Worm (Caenorhabditis elegans): Measurements from ENCODE around the gene fbxa-111.

Gene fbxa-111

DNA sequence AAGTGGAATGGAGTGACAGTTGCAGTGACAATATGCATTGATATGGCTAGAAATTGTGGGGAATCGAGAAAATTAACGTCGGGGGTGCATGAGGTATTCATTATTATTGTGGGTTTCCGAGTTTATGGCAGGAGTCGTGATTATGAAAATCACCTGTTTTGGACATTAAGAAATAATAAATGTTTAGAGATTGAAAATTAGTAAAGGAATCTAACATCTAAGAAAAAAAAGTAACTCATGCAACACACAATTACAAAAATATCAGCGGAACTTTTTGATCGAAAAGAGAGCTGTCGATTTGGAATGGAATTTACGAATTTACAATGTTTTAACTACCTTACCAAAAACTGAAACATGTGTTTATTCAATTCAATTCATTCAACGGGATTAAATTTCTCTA is 5.3 kb upstream of the fbxa-111 start, which contains the start of gene srh-206:
Gene srh-206 (minus strand): TSS at position 101 of the 400 bp plus-strand sequence.
- no peak for TF ChIP-seq nhr-11 (tag; optimal IDR thresholded peaks at IDR 0.05)
- TF ChIP-seq snpc-1.2 (GFP tag; IDR thresholded peaks at IDR 0.05) = no peak
- no peak for TF ChIP-seq mdl-1 (tag; optimal IDR thresholded peaks at IDR 0.05)
- no peak for TF ChIP-seq R02D3.7 (tag; optimal IDR thresholded peaks at IDR 0.05)
- no peak for TF ChIP-seq arid-1 (GFP tag; conservative IDR thresholded peaks at IDR 0.05)
- no peak for TF ChIP-seq set-16 (GFP tag; IDR thresholded peaks at IDR 0.05)
- TF ChIP-seq gei-8 (GFP tag; optimal IDR thresholded peaks at IDR 0.05) = no peak
- TF ChIP-seq skn-1 (tag; optimal IDR thresholded peaks at IDR 0.05) = no peak
- TF ChIP-seq unc-130 (GFP tag; optimal IDR thresholded peaks at IDR 0.05) = no peak
- no peak for TF ChIP-seq nhr-28 (tag; optimal IDR thresholded peaks at IDR 0.05)
- no peak for TF ChIP-seq nhr-41 (GFP tag; IDR thresholded peaks at IDR 0.05)
- TF ChIP-seq ztf-11 (tag; optimal IDR thresholded peaks at IDR 0.05) = no peak
- TF ChIP-seq aha-1 (tag) = no peak
- TF ChIP-seq daf-8 (GFP tag; IDR thresholded peaks at IDR 0.05) = no peak
- TF ChIP-seq F10B5.3 (tag; optimal IDR thresholded peaks at IDR 0.05) = no peak
- TF ChIP-seq nhr-77 (tag; optimal IDR thresholded peaks at IDR 0.05) = no peak
- TF ChIP-seq F49E8.2 (tag; optimal IDR thresholded peaks at IDR 0.05; ENCODE audit: borderline replicate concordance) = no peak
- no peak for TF ChIP-seq ceh-28 (tag; optimal IDR thresholded peaks at IDR 0.05)
- no peak for TF ChIP-seq lin-29 (GFP tag; IDR thresholded peaks at IDR 0.05)
- TF ChIP-seq fos-1 (tag; optimal IDR thresholded peaks at IDR 0.05) = no peak

DNA sequence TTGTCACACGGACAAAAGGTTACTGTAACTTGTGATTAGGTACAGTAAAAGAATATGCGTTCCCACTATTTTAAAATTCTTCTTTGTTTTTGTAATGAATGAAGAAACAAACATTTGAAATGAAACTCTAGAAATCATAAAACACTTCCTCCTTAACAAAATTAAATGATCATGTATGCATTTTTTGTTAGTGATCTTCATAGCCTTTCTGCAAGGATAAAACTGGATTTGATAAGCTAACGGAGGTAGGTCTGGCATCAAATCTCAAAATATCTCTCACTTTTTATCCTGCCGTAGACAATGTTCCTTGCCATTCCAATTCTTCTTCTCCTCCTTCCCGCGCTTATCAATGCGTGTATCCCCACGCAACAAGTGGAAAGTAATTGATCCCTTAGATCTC is 2.0 kb upstream of the fbxa-111 start, which contains the start of gene clec-238:
Gene clec-238 (plus strand): TSS at position 301 of the 400 bp plus-strand sequence.
- TF ChIP-seq duxl-1 (tag; optimal IDR thresholded peaks at IDR 0.05; ENCODE audit: poor library complexity) = no peak
- no peak for TF ChIP-seq ztf-11 (tag; optimal IDR thresholded peaks at IDR 0.05)
- no peak for TF ChIP-seq hlh-11 (tag; optimal IDR thresholded peaks at IDR 0.05)
- no peak for TF ChIP-seq nhr-237 (tag; optimal IDR thresholded peaks at IDR 0.05)
- TF ChIP-seq snpc-4 (tag; optimal IDR thresholded peaks at IDR 0.05) = no peak
- TF ChIP-seq tag-97 (GFP tag; IDR thresholded peaks at IDR 0.05) = no peak
- no peak for TF ChIP-seq snpc-1.2 (GFP tag; IDR thresholded peaks at IDR 0.05)
- TF ChIP-seq ceh-62 (tag; optimal IDR thresholded peaks at IDR 0.05) = no peak
- no peak for TF ChIP-seq nhr-6 (tag; optimal IDR thresholded peaks at IDR 0.05)
- TF ChIP-seq nhr-28 (tag; optimal IDR thresholded peaks at IDR 0.05) = no peak
- TF ChIP-seq ztf-7 (tag; optimal IDR thresholded peaks at IDR 0.05) = no peak
- TF ChIP-seq F37D6.2 (tag; optimal IDR thresholded peaks at IDR 0.05) = no peak

DNA sequence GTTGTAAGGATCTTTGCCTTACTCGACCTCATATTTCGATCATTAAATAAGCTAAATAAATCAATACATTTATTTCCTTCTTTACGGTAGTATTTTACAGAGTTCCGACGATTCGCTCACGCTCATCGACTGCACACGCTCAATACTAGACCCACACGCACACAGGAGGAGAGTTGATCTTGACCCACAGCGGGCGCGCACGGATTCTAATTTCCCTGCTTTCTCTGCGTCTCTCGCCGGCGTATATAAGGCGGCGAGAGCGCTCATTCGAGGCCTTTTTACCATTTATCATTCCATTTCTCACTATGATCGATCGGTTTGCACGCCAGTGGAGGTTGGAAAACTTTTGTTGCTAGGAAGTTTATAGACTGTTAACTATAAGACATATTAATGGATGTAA is 527 bp upstream of the fbxa-111 start:
- TF ChIP-seq lin-29 (GFP tag; IDR thresholded peaks at IDR 0.05) (no peak), lin-39 (tag; optimal IDR thresholded peaks at IDR 0.05) (no peak), ceh-32 (tag; optimal IDR thresholded peaks at IDR 0.05; ENCODE audit: poor library complexity) (no peak), nhr-42 (GFP tag; IDR thresholded peaks at IDR 0.05) (no peak), ceh-62 (tag; optimal IDR thresholded peaks at IDR 0.05) (no peak), Y75B8A.6 (GFP tag; IDR thresholded peaks at IDR 0.05) (no peak), arid-1 (GFP tag; conservative IDR thresholded peaks at IDR 0.05) (no peak), R02D3.7 (tag; optimal IDR thresholded peaks at IDR 0.05) (no peak), F37D6.2 (tag; optimal IDR thresholded peaks at IDR 0.05) (no peak), lim-7 (GFP tag; IDR thresholded peaks at IDR 0.05) (no peak), ces-1 (GFP tag; optimal IDR thresholded peaks at IDR 0.05) (no peak), dmd-6 (GFP tag; IDR thresholded peaks at IDR 0.05) (no peak), dve-1 (tag; optimal IDR thresholded peaks at IDR 0.05; ENCODE audit: insufficient read depth) (no peak), nhr-6 (tag; optimal IDR thresholded peaks at IDR 0.05) (no peak), ZK546.5 (tag; optimal IDR thresholded peaks at IDR 0.05) (no peak), saeg-2 (GFP tag; IDR thresholded peaks at IDR 0.05) (no peak), nhr-10 (tag; optimal IDR thresholded peaks at IDR 0.05) (no peak), ama-1 (optimal IDR thresholded peaks at IDR 0.05) (no peak)

Data from whole organism, L4 larva.